Worm (Caenorhabditis elegans) whole organism, L1 larva: ENCODE data around the gene F09B12.3.

ENCODE experiments used
- C16A3.4 ChIP-seq: fragments of 150-350 bp; optimal IDR thresholded peaks from 2 replicates; lab custom pipeline; 2014; ENCODE audit warnings: missing biosample characterization, missing genetic modification characterization
- aha-1 ChIP-seq: fragments of 150-350 bp; optimal IDR thresholded peaks from 2 replicates; lab custom pipeline; 2014; ENCODE audit warnings: missing biosample characterization, missing genetic modification characterization
- ama-1 ChIP-seq: fragments of 150-350 bp; optimal IDR thresholded peaks from 2 replicates; lab custom pipeline; 2014
- ceh-82 ChIP-seq, 3 experiments: fragments of 150-350 bp in 1 of 3; sonication (generic microtip) in 2 of 3; optimal IDR thresholded peaks; 2 replicates each; lab custom pipeline; 2014 to 2017; ENCODE audit warnings: missing biosample characterization in 3 of 3, missing genetic modification characterization in 3 of 3
- dpl-1 ChIP-seq, 3 experiments: fragments of 150-350 bp in 2 of 3; sonication (generic microtip) in 1 of 3; optimal IDR thresholded peaks; 2 replicates each; lab custom pipeline; 2014 to 2017; ENCODE audit warnings: missing biosample characterization in 3 of 3, missing genetic modification characterization in 3 of 3, missing genetic modification reagents in 3 of 3
- fkh-10 ChIP-seq: sonication (generic microtip); optimal IDR thresholded peaks from 2 replicates; lab custom pipeline; 2017; ENCODE audit warnings: missing biosample characterization, missing genetic modification reagents, missing genetic modification characterization
- nhr-11 ChIP-seq: fragments of 150-350 bp; optimal IDR thresholded peaks from 2 replicates; lab custom pipeline; 2014; ENCODE audit warnings: missing biosample characterization, missing genetic modification characterization
- nhr-12 ChIP-seq: sonication (generic microtip); optimal IDR thresholded peaks from 2 replicates; lab custom pipeline; 2017; ENCODE audit warnings: missing biosample characterization, missing genetic modification characterization
- nhr-237 ChIP-seq: fragments of 150-350 bp; optimal IDR thresholded peaks from 2 replicates; lab custom pipeline; 2014; ENCODE audit warnings: missing biosample characterization, missing genetic modification characterization
- nhr-28 ChIP-seq: fragments of 150-350 bp; optimal IDR thresholded peaks from 2 replicates; lab custom pipeline; 2014; ENCODE audit warnings: missing biosample characterization, missing genetic modification characterization
- pqm-1 ChIP-seq: sonication (generic microtip); optimal IDR thresholded peaks from 3 replicates; lab custom pipeline; 2017; ENCODE audit warnings: missing biosample characterization, missing genetic modification characterization
- xbp-1 ChIP-seq: sonication (generic microtip); optimal IDR thresholded peaks from 2 replicates; lab custom pipeline; 2016; ENCODE audit warnings: missing genetic modification characterization, missing compliant biosample characterization
- ztf-4 ChIP-seq: fragments of 150-350 bp; optimal IDR thresholded peaks from 2 replicates; lab custom pipeline; 2014; ENCODE audit warnings: missing biosample characterization, missing genetic modification characterization

DNA sequence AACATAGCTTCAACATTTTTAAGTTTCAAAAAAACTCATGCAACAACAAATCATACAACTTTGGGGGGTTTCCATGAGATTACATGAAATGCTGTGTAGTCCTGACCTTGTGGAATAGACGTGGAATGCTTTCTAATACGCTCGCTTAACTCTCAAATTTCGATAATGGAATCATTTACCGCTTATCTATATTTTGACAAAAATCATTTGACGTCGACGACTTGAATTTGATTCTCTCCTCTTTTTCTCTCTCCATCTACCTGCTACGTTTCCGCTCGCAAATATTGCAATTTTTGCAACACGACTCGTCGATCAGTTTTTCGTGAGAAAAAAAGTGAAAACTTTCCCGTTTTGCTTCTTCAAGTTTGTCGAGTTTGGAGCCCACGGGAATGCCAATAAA, 8.6 kb downstream of the F09B12.3 start, which contains the start of gene flr-4:
- TF ChIP-seq fkh-10 (GFP tag; lab: Kevin White, UChicago) (no peak), ceh-82 (tag; optimal IDR thresholded peaks at IDR 0.05; lab: Kevin White, UChicago) (no peak), C16A3.4 (tag; lab: Kevin White, UChicago) (no peak), nhr-12 (tag; lab: Kevin White, UChicago) (no peak), ztf-4 (no peak), nhr-237 (tag; lab: Kevin White, UChicago) (no peak), nhr-11 (no peak), xbp-1 (tag; lab: Kevin White, UChicago) (no peak), dpl-1 (GFP tag; optimal IDR thresholded peaks at IDR 0.05; lab: Kevin White, UChicago) (no peak), pqm-1 (no peak), nhr-28 (tag; lab: Kevin White, UChicago) (no peak), ama-1 (no peak), aha-1 (tag; lab: Kevin White, UChicago) (no peak)
